Fruit fly (Drosophila melanogaster): ENCODE data around the gene ALiX.

DNA sequence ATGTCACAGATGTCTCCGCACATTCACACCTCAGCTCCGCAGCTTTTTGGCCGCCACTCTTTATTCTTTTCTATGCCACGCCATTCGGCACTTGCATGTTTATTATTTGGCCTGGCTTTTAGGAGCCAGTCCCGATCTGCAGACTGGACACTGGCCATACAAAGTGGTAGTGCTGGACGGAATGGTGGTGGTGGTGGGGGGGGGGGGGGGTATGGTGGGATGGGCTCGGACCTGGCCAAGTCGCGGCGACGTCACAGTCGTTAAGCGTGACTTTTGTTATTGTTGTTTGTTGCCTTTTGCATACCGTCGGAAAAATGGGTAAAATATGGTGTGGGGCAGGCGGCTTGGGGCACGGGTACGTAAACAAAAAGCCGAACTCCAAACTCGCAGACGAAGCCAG is 14.8 kb downstream of the ALiX start:
- no peak for TF ChIP-seq Lpt (GFP tag; optimal IDR thresholded peaks at IDR 0.05)
- no peak for TF ChIP-seq lz (GFP tag; optimal IDR thresholded peaks at IDR 0.05)
- no peak for TF ChIP-seq CG11762 (GFP tag; optimal IDR thresholded peaks at IDR 0.05; ENCODE audit: insufficient read depth)
- TF ChIP-seq Eip93F (GFP tag; optimal IDR thresholded peaks at IDR 0.05), result no peak
- TF ChIP-seq cyc (GFP tag; optimal IDR thresholded peaks at IDR 0.05), result no peak
- TF ChIP-seq CG4318 (GFP tag; optimal IDR thresholded peaks at IDR 0.05), result no peak
- TF ChIP-seq CG32006 (GFP tag; optimal IDR thresholded peaks at IDR 0.05), result no peak
- TF ChIP-seq fd85E (GFP tag; optimal IDR thresholded peaks at IDR 0.05), result no peak
- no peak for TF ChIP-seq Blimp-1 (GFP tag; optimal IDR thresholded peaks at IDR 0.05)
- TF ChIP-seq Eip75B (GFP tag; optimal IDR thresholded peaks at IDR 0.05), result no peak
- no peak for TF ChIP-seq dac (GFP tag; optimal IDR thresholded peaks at IDR 0.05)
- TF ChIP-seq CG8319 (GFP tag; optimal IDR thresholded peaks at IDR 0.05), result no peak
- TF ChIP-seq achi (GFP tag; optimal IDR thresholded peaks at IDR 0.05), result no peak
- no peak for TF ChIP-seq CG8119 (GFP tag; IDR thresholded peaks at IDR 0.05)

All from whole organism, prepupa.